Fruit fly (Drosophila melanogaster) Kc167 (cell line): Measurements from ENCODE around the gene Tb.

ENCODE experiments used
- Myc ChIP-seq: fragments of >200 bp; optimal IDR thresholded peaks from 2 replicates; lab custom pipeline; 2017; ENCODE audit warnings: missing external identifiers
- Sin3A ChIP-seq: fragments of >200 bp; optimal IDR thresholded peaks from 2 replicates; lab custom pipeline; 2018; ENCODE audit warnings: missing external identifiers
- h ChIP-seq: fragments of >200 bp; optimal IDR thresholded peaks from 3 replicates; lab custom pipeline; 2018; ENCODE audit warnings: missing external identifiers
- insv ChIP-seq: fragments of >200 bp; optimal IDR thresholded peaks from 3 replicates; lab custom pipeline; 2018; ENCODE audit warnings: missing external identifiers
- psq ChIP-seq: fragments of >200 bp; optimal IDR thresholded peaks from 2 replicates; lab custom pipeline; 2017; ENCODE audit warnings: missing external identifiers
- ttk ChIP-seq: sonication (Bioruptor generic); optimal IDR thresholded peaks from 2 replicates; lab custom pipeline; 2017; ENCODE audit warnings: missing external identifiers

The Tb gene

DNA sequence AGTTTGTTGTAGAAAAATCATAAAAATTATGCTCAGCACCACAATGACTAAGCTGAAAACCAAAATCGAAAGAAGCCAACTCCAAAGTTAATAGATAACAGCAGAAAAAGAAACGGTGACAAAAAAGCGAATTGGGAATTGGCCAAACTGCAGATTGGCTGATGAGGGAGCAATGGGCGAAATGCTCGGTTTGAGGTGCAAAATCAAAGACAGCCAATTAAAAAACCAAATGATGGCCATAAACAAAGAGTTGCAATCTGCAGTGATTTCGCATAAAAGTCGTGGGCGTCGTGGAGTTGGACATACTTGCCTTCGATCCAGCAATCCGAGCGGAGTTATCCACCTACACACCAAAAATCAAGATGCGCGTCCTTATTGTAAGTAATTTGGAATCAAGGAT lies 22.8 kb upstream of the Tb start, which contains the start of gene TwdlH:
Gene TwdlH (plus strand): TSS at position 301 of the 400 bp plus-strand sequence.
- TF ChIP-seq insv (lab: Kevin White, UChicago) (no peak), ttk (lab: Kevin White, UChicago) (no peak), h (no peak), psq (lab: Kevin White, UChicago) (no peak), Sin3A (lab: Kevin White, UChicago) (no peak), Myc (lab: Kevin White, UChicago) (no peak)

- TF ChIP-seq Sin3A (lab: Kevin White, UChicago) (no peak), insv (lab: Kevin White, UChicago) (no peak), h (no peak), psq (lab: Kevin White, UChicago) (no peak), Myc (lab: Kevin White, UChicago) (no peak), ttk (lab: Kevin White, UChicago) (no peak)
Observed at dm6 chr3R:26634585-26634984, 21.7 kb upstream of the Tb start, which contains the start of gene TwdlR. Gene TwdlR, plus strand, starts transcription at chr3R:26634885.

dm6 chr3R:26636388-26636787 lies 19.9 kb upstream of the Tb start, which contains the start of gene TwdlS:
Gene TwdlS, plus strand, starts transcription at chr3R:26636688.
- TF ChIP-seq Sin3A (lab: Kevin White, UChicago) (no peak), h (no peak), psq (lab: Kevin White, UChicago) (no peak), ttk (lab: Kevin White, UChicago) (no peak), Myc (lab: Kevin White, UChicago) (no peak), insv (lab: Kevin White, UChicago) (no peak)

DNA sequence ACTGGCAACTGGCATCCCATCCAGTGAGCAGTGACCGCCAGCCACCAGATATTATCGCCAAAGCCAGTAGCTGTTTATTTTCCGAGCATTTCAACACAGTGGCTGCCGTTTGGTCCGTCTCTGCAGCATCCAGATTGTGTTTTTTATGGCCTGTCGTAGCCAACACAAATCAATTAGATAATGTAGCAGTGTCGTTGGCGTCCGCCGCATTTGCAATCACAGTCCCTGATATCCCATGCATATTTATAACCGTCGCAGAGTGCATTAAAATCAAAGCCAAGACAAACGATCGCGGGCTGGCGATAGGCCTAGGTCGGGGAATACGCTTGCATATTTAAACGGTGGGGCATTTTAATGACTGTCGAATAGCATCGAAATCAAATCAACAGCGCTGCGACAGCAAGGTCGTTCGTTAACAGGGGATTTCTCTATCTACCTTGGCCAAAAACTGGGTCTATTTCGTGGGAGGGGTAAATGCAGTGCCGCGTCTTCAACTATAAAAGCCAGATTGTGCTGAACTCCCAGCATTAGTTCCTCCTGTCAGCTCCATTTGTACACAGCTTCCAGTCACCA lies 16.7 kb upstream of the Tb start, which contains the start of gene TwdlD:
Gene TwdlD (plus strand): TSS at position 523 of the 573 bp plus-strand sequence.
- TF ChIP-seq psq (lab: Kevin White, UChicago) (no peak), ttk (lab: Kevin White, UChicago) (no peak), Myc (lab: Kevin White, UChicago) (no peak), Sin3A (lab: Kevin White, UChicago) (no peak), insv (lab: Kevin White, UChicago) (no peak), h (no peak)

DNA sequence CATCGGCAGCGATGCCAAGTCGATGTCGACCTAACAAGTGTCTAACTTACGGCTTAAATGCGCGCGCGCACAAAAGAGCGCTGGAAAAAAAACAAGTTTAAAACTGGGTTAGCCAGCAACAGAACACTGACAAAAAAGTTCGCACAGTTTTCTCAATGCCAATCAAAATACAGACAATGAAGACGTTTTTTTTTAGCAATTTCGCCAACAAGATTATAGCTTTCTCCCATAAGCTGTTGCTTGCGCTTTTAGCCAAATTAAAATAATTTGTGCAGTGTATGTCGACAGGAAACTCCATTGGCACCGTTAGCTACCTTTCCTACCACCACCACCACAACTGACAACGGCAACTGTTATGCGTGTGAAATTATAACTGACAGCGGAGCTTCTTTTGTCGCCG lies 1.6 kb upstream of the Tb start:
- no peak for TF ChIP-seq psq (lab: Kevin White, UChicago)
- no peak for TF ChIP-seq ttk (lab: Kevin White, UChicago)
- no peak for TF ChIP-seq Myc (lab: Kevin White, UChicago)
- no peak for TF ChIP-seq h
- TF ChIP-seq Sin3A (lab: Kevin White, UChicago): no peak
- TF ChIP-seq insv (lab: Kevin White, UChicago): no peak

DNA sequence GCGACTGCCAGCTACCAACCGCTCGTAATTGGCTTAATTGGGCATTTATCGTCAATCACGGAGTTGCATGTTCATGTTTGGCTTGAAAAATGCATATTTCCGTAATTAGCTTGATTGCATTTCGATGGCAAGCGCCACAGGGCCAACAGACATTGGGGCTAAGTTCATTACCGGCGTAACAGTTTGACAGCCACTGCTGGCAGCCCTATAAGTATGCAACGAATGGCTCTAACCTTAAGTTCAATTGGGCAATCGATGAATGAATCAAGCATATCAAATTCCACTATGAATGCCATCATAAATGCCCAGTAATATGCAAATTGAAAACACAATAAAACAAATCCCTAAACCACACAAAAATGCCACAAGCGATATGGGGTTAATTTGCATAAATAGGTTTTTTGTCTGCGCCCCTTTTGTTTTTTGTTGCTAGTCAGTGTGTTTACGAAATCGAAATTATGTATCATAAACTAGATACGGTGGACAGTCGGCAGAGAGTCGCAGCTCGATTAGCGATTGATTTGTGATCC lies 759 bp upstream of the Tb start:
- TF ChIP-seq Sin3A (lab: Kevin White, UChicago) (no peak), insv (lab: Kevin White, UChicago) (no peak)

DNA sequence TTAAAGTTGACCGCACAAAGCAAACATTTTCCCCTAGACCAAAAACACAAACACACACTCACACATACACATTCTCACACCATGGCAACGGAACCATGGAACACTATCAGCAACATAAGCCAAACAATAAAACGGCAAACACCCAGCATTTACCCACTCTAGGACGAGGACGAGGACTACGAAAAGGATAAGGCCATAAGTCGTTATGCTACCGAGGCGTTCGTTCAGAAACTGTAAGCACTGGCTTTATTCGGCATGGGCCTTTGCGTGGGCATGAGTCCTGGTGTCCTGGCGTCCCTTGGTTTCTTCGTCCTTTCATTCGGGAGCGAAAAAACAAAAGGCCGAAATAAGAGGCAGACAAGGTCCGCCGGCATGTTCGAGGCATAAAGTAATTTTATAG lies 14.0 kb downstream of the Tb start:
- TF ChIP-seq Sin3A (lab: Kevin White, UChicago) (no peak), Myc (lab: Kevin White, UChicago) (no peak), insv (lab: Kevin White, UChicago) (no peak), psq (lab: Kevin White, UChicago) (no peak), h (no peak), ttk (lab: Kevin White, UChicago) (no peak)

- TF ChIP-seq psq (lab: Kevin White, UChicago) (no peak), h (no peak), Myc (lab: Kevin White, UChicago) (no peak), Sin3A (lab: Kevin White, UChicago) (no peak), insv (lab: Kevin White, UChicago) (no peak), ttk (lab: Kevin White, UChicago) (no peak)
Observed at dm6 chr3R:26671525-26672132, 15.4 kb downstream of the Tb start.

DNA sequence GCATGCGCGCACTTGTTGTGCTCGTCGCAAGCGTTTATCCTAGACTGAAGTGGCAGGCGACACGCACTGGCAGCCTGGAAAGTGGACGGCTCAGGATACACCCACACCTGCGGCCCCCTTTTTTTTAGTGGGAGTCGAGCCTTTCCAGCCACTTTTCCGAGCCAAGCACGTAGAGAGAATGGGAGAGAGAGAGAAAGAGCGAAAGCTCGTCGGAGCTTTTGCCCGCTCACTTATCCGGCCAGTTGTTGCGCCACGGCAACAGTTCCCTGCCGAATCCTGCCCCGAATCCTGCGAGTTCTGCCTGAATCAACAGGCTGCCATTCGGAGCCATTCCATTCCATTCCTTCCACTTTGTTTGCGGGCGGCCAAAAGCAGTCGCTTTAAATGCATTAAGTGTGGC lies 25.7 kb downstream of the Tb start, which contains the start of gene beat-VII:
Gene beat-VII (minus strand): TSS at position 20 of the 400 bp plus-strand sequence.
- TF ChIP-seq Sin3A (lab: Kevin White, UChicago) (no peak), psq (lab: Kevin White, UChicago) (no peak), ttk (lab: Kevin White, UChicago) (no peak), h (no peak), insv (lab: Kevin White, UChicago) (no peak), Myc (lab: Kevin White, UChicago) (no peak)

dm6 chr3R:26690197-26690596 lies 34.0 kb downstream of the Tb start:
- TF ChIP-seq h (no peak), Myc (lab: Kevin White, UChicago) (no peak), Sin3A (lab: Kevin White, UChicago) (no peak)

dm6 chr3R:26693490-26693889 lies 37.2 kb downstream of the Tb start, which contains the start of gene TwdlQ:
Gene TwdlQ, minus strand, starts transcription at chr3R:26693590.
- TF ChIP-seq psq (lab: Kevin White, UChicago) (no peak), ttk (lab: Kevin White, UChicago) (no peak), h (no peak), Myc (lab: Kevin White, UChicago) (no peak), Sin3A (lab: Kevin White, UChicago) (no peak), insv (lab: Kevin White, UChicago) (no peak)

- TF ChIP-seq insv (lab: Kevin White, UChicago) (no peak), h (no peak), Myc (lab: Kevin White, UChicago) (no peak), Sin3A (lab: Kevin White, UChicago) (no peak), psq (lab: Kevin White, UChicago) (no peak), ttk (lab: Kevin White, UChicago) (no peak)
Observed at dm6 chr3R:26700125-26700524, 43.9 kb downstream of the Tb start.
